Worm (Caenorhabditis elegans) whole organism, midembryonic: Measurements from ENCODE around the gene Y57A10B.7.

ENCODE experiments used
- flt-1 ChIP-seq: fragments of 200-800 bp; sonication (Bioruptor generic); IDR thresholded peaks from 2 replicates; pipeline ENCODE4 v1.3.6; 2022; ENCODE audit warnings: missing genetic modification characterization, missing compliant biosample characterization
- klf-2 ChIP-seq: fragments of 200-800 bp; sonication (Bioruptor generic); conservative IDR thresholded peaks from 2 replicates; pipeline ENCODE4 v1.3.6; 2022; ENCODE audit warnings: missing genetic modification reagents, missing genetic modification characterization, missing compliant biosample characterization
- med-1 ChIP-seq: sonication (generic microtip); optimal IDR thresholded peaks from 2 replicates; lab custom pipeline; 2017; ENCODE audit warnings: missing genetic modification characterization, mild to moderate bottlenecking, missing compliant biosample characterization, antibody characterized with exemption, missing genetic modification reagents; ENCODE audit not compliant: insufficient read depth
- ref-1 ChIP-seq: fragments of 200-800 bp; sonication (Bioruptor generic); conservative IDR thresholded peaks from 2 replicates; pipeline ENCODE4 v1.3.6; 2022; ENCODE audit warnings: missing genetic modification reagents, missing genetic modification characterization, missing compliant biosample characterization
- tab-1 ChIP-seq: fragments of 200-800 bp; sonication (Bioruptor generic); IDR thresholded peaks from 2 replicates; pipeline ENCODE4 v1.3.6; 2022; ENCODE audit warnings: missing genetic modification characterization, missing compliant biosample characterization
- ztf-23 ChIP-seq: fragments of 200-800 bp; sonication (Bioruptor generic); IDR thresholded peaks from 2 replicates; pipeline ENCODE4 v1.3.6; 2022; ENCODE audit warnings: missing genetic modification reagents, missing genetic modification characterization, missing compliant biosample characterization
- ztf-29 ChIP-seq: fragments of 200-800 bp; sonication (Bioruptor generic); IDR thresholded peaks from 2 replicates; pipeline ENCODE4 v1.3.6; 2022; ENCODE audit warnings: missing genetic modification reagents, missing genetic modification characterization, missing compliant biosample characterization

DNA sequence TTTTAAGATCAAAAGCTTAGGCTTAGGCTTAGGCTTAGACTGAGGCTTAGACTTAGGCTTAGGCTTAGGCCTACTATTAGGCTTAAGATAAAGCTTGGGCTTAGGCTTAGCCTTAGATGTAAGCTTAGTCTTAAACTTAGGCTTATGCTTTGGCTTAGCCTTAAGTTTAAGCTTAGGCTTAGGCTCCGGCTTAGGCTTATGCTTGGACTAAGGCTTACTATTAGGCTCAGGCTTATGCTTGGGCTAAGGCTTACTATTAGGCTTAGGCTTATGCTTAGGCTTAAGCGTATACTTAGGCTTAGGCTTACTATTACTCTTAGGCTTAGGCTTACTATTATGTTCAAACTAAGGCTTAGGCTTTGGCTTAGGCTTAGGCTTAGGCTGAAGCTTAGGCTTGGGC lies 43.1 kb upstream of the Y57A10B.7 start:
- no peak for TF ChIP-seq klf-2 (GFP tag; lab: Robert Waterston, UW)
- no peak for TF ChIP-seq ztf-29 (GFP tag; lab: Robert Waterston, UW)
- no peak for TF ChIP-seq tab-1 (GFP tag; lab: Robert Waterston, UW)
- TF ChIP-seq ref-1 (GFP tag; lab: Robert Waterston, UW) = no peak
- TF ChIP-seq ztf-23 (GFP tag; lab: Robert Waterston, UW) = no peak
- no peak for TF ChIP-seq med-1 (GFP tag; lab: Kevin White, UChicago)
- no peak for TF ChIP-seq flt-1 (GFP tag; lab: Robert Waterston, UW)
